Worm (Caenorhabditis elegans): ENCODE measurements around the gene T21B6.3.

DNA sequence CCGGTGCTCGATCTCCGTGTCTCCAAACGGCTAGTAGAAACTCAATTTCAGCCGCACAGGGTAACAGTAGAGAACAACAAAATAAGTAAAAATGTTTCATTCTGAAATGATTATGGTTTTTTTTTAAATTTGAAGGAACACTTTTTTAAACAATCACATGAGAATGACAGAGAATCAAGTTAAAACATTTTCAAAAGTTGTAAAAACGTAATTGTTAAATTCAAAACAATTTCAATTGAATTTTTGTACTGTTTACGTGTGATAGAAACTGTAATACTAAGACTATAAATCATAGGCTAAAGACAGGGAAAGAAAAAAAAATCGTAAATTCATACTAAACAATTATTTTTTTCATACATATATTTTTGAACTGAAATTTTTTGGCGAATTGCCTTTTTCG lies 7.5 kb downstream of the T21B6.3 start, which contains the start of gene pho-7:
- no peak for TF ChIP-seq hmg-20 (GFP tag; IDR thresholded peaks at IDR 0.05)
- no peak for TF ChIP-seq ama-1 (optimal IDR thresholded peaks at IDR 0.05)
- no peak for TF ChIP-seq ama-1 (GFP tag; optimal IDR thresholded peaks at IDR 0.05)
- TF ChIP-seq die-1 (tag; optimal IDR thresholded peaks at IDR 0.05) = no peak
- no peak for TF ChIP-seq ccch-3 (GFP tag; optimal IDR thresholded peaks at IDR 0.05)
- TF ChIP-seq F39B2.1 (GFP tag; IDR thresholded peaks at IDR 0.05) = no peak

Data from whole organism, young adult.